Worm (Caenorhabditis elegans) whole organism, L2 larva: ENCODE results near the gene ace-4.

Source experiments
- C34F6.9 ChIP-seq: fragments of 150-350 bp; optimal IDR thresholded peaks from 2 replicates; lab custom pipeline; 2014; ENCODE audit warnings: missing biosample characterization, missing genetic modification characterization
- F13H6.1 ChIP-seq: sonication (generic microtip); optimal IDR thresholded peaks from 2 replicates; lab custom pipeline; 2016; ENCODE audit warnings: missing genetic modification characterization, missing compliant biosample characterization
- R02D3.7 ChIP-seq: fragments of 150-350 bp; optimal IDR thresholded peaks from 2 replicates; lab custom pipeline; 2014; ENCODE audit warnings: missing biosample characterization, missing genetic modification characterization
- Y55F3AM.14 ChIP-seq: fragments of 200-800 bp; sonication (Bioruptor generic); optimal IDR thresholded peaks from 2 replicates; lab custom pipeline; 2018; ENCODE audit warnings: mild to moderate bottlenecking, missing genetic modification characterization, missing compliant biosample characterization
- ZK546.5 ChIP-seq: sonication (generic microtip); optimal IDR thresholded peaks from 2 replicates; lab custom pipeline; 2017; ENCODE audit warnings: missing biosample characterization, missing genetic modification characterization
- alr-1 ChIP-seq: fragments of 150-350 bp; optimal IDR thresholded peaks from 2 replicates; lab custom pipeline; 2014; ENCODE audit warnings: missing biosample characterization, missing genetic modification characterization
- aly-2 ChIP-seq: fragments of 150-350 bp; optimal IDR thresholded peaks from 2 replicates; lab custom pipeline; 2014; ENCODE audit warnings: missing biosample characterization, missing genetic modification characterization
- ama-1 ChIP-seq: fragments of 150-350 bp; optimal IDR thresholded peaks from 2 replicates; lab custom pipeline; 2018; ENCODE audit warnings: inconsistent platforms
- blmp-1 ChIP-seq: sonication (generic microtip); optimal IDR thresholded peaks from 2 replicates; lab custom pipeline; 2017; ENCODE audit warnings: missing genetic modification characterization, mild to moderate bottlenecking, missing compliant biosample characterization, antibody characterized with exemption, moderate library complexity; ENCODE audit not compliant: insufficient read depth
- ceh-16 ChIP-seq: fragments of 150-350 bp; optimal IDR thresholded peaks from 2 replicates; lab custom pipeline; 2014; ENCODE audit warnings: missing biosample characterization, missing genetic modification characterization
- ceh-82 ChIP-seq: fragments of 150-350 bp; optimal IDR thresholded peaks from 2 replicates; lab custom pipeline; 2014; ENCODE audit warnings: missing biosample characterization, missing genetic modification characterization
- crh-2 ChIP-seq: sonication (generic microtip); optimal IDR thresholded peaks from 2 replicates; lab custom pipeline; 2017; ENCODE audit warnings: missing biosample characterization, missing genetic modification characterization
- dmd-4 ChIP-seq: sonication (generic microtip); optimal IDR thresholded peaks from 2 replicates; lab custom pipeline; 2017; ENCODE audit warnings: missing biosample characterization, missing genetic modification characterization
- egl-27 ChIP-seq: sonication (generic microtip); optimal IDR thresholded peaks from 3 replicates; lab custom pipeline; 2017; ENCODE audit warnings: missing biosample characterization, missing genetic modification reagents, missing genetic modification characterization
- elt-1 ChIP-seq: fragments of 150-350 bp; optimal IDR thresholded peaks from 2 replicates; lab custom pipeline; 2014; ENCODE audit warnings: missing biosample characterization, missing genetic modification characterization
- elt-3 ChIP-seq: sonication (generic microtip); optimal IDR thresholded peaks from 2 replicates; lab custom pipeline; 2017; ENCODE audit warnings: missing biosample characterization, missing genetic modification characterization
- fos-1 ChIP-seq: fragments of 150-350 bp; optimal IDR thresholded peaks from 2 replicates; lab custom pipeline; 2014; ENCODE audit warnings: missing biosample characterization, missing genetic modification characterization
- gmeb-1 ChIP-seq: fragments of 150-350 bp; optimal IDR thresholded peaks from 2 replicates; lab custom pipeline; 2014; ENCODE audit warnings: missing biosample characterization, missing genetic modification characterization
- lin-11 ChIP-seq: fragments of 150-350 bp; sonication (generic microtip); optimal IDR thresholded peaks from 2 replicates; lab custom pipeline; 2014; ENCODE audit warnings: missing biosample characterization, missing genetic modification characterization, inconsistent platforms, mixed read lengths
- lin-13 ChIP-seq: fragments of 150-350 bp; optimal IDR thresholded peaks from 2 replicates; lab custom pipeline; 2014; ENCODE audit warnings: missing biosample characterization, missing genetic modification reagents, missing genetic modification characterization
- lin-39 ChIP-seq: fragments of 150-350 bp; optimal IDR thresholded peaks from 2 replicates; lab custom pipeline; 2014; ENCODE audit warnings: missing biosample characterization, missing genetic modification reagents, missing genetic modification characterization
- lsy-2 ChIP-seq, 2 experiments: fragments of 150-350 bp in 1 of 2; sonication (generic microtip) in 1 of 2; optimal IDR thresholded peaks; 2 replicates each; lab custom pipeline; 2014 to 2017; ENCODE audit warnings: missing biosample characterization in 2 of 2, missing genetic modification characterization in 2 of 2
- mab-5 ChIP-seq: fragments of 150-350 bp; optimal IDR thresholded peaks from 2 replicates; lab custom pipeline; 2014; ENCODE audit warnings: missing biosample characterization, missing genetic modification characterization
- mbf-1 ChIP-seq: sonication (generic microtip); optimal IDR thresholded peaks from 2 replicates; lab custom pipeline; 2017; ENCODE audit warnings: missing biosample characterization, missing genetic modification characterization
- mdl-1 ChIP-seq, 2 experiments: fragments of 150-350 bp in 1 of 2; sonication (generic microtip) in 1 of 2; optimal IDR thresholded peaks; 2 replicates each; lab custom pipeline; 2017; ENCODE audit warnings: missing biosample characterization in 2 of 2, missing genetic modification characterization in 2 of 2
- nhr-10 ChIP-seq: sonication (generic microtip); optimal IDR thresholded peaks from 2 replicates; lab custom pipeline; 2017; ENCODE audit warnings: missing biosample characterization, missing genetic modification characterization
- nhr-11 ChIP-seq: fragments of 150-350 bp; optimal IDR thresholded peaks from 2 replicates; lab custom pipeline; 2014; ENCODE audit warnings: missing biosample characterization, missing genetic modification characterization
- nhr-12 ChIP-seq: fragments of 150-350 bp; optimal IDR thresholded peaks from 2 replicates; lab custom pipeline; 2014; ENCODE audit warnings: missing biosample characterization, missing genetic modification characterization
- nhr-129 ChIP-seq: fragments of 150-350 bp; optimal IDR thresholded peaks from 2 replicates; lab custom pipeline; 2014; ENCODE audit warnings: missing biosample characterization, missing genetic modification characterization
- nhr-21 ChIP-seq: fragments of 150-350 bp; optimal IDR thresholded peaks from 2 replicates; lab custom pipeline; 2014; ENCODE audit warnings: missing biosample characterization, missing genetic modification characterization
- nhr-23 ChIP-seq: fragments of 150-350 bp; optimal IDR thresholded peaks from 2 replicates; lab custom pipeline; 2014; ENCODE audit warnings: missing biosample characterization, missing genetic modification reagents, missing genetic modification characterization
- nhr-237 ChIP-seq: fragments of 150-350 bp; optimal IDR thresholded peaks from 2 replicates; lab custom pipeline; 2014; ENCODE audit warnings: missing biosample characterization, missing genetic modification characterization
- nhr-25 ChIP-seq: fragments of 150-350 bp; sonication (generic microtip); optimal IDR thresholded peaks from 3 replicates; lab custom pipeline; 2014; ENCODE audit warnings: missing biosample characterization, missing genetic modification characterization
- nhr-6 ChIP-seq: fragments of 150-350 bp; optimal IDR thresholded peaks from 2 replicates; lab custom pipeline; 2014; ENCODE audit warnings: missing biosample characterization, missing genetic modification characterization
- nhr-77 ChIP-seq: fragments of 150-350 bp; optimal IDR thresholded peaks from 2 replicates; lab custom pipeline; 2014; ENCODE audit warnings: missing biosample characterization, missing genetic modification characterization
- peb-1 ChIP-seq: fragments of 150-350 bp; optimal IDR thresholded peaks from 2 replicates; lab custom pipeline; 2014; ENCODE audit warnings: missing biosample characterization, missing genetic modification characterization
- sem-4 ChIP-seq: fragments of 150-350 bp; optimal IDR thresholded peaks from 2 replicates; lab custom pipeline; 2014; ENCODE audit warnings: missing biosample characterization, missing genetic modification reagents, missing genetic modification characterization
- sma-3 ChIP-seq: sonication (generic microtip); optimal IDR thresholded peaks from 2 replicates; lab custom pipeline; 2016; ENCODE audit warnings: missing genetic modification reagents, missing genetic modification characterization, missing compliant biosample characterization
- sma-9 ChIP-seq, 2 experiments: fragments of 150-350 bp in 1 of 2; sonication (generic microtip) in 1 of 2; optimal IDR thresholded peaks; 2 replicates each; lab custom pipeline; 2014 to 2016; ENCODE audit warnings: missing genetic modification characterization in 2 of 2, mild to moderate bottlenecking in 1 of 2, missing biosample characterization in 1 of 2, missing compliant biosample characterization in 1 of 2, missing genetic modification reagents in 1 of 2, moderate library complexity in 1 of 2
- unc-39 ChIP-seq: fragments of 150-350 bp; optimal IDR thresholded peaks from 2 replicates; lab custom pipeline; 2014; ENCODE audit warnings: missing biosample characterization, missing genetic modification characterization
- unc-55 ChIP-seq: fragments of 150-350 bp; sonication (generic microtip); optimal IDR thresholded peaks from 3 replicates; lab custom pipeline; 2014; ENCODE audit warnings: missing biosample characterization, missing genetic modification reagents, missing genetic modification characterization
- ztf-1 ChIP-seq: fragments of 200-800 bp; sonication (Bioruptor generic); conservative IDR thresholded peaks from 2 replicates; pipeline ENCODE4 v1.3.6; 2022; ENCODE audit warnings: missing genetic modification characterization, missing compliant biosample characterization
- ztf-11 ChIP-seq: sonication (generic microtip); optimal IDR thresholded peaks from 2 replicates; lab custom pipeline; 2017; ENCODE audit warnings: missing biosample characterization, missing genetic modification characterization
- ztf-4 ChIP-seq: fragments of 150-350 bp; optimal IDR thresholded peaks from 2 replicates; lab custom pipeline; 2014; ENCODE audit warnings: missing biosample characterization, missing genetic modification characterization

Gene ace-4

ce11 chrII:14197499-14198096 is at the start of gene ace-4:
ace-4 (plus strand) TSS chrII:14198046.
- TF ChIP-seq sma-3 (no peak), crh-2 (no peak), sma-9 (GFP tag; optimal IDR thresholded peaks at IDR 0.05; lab: Kevin White, UChicago) (no peak), sma-9 (tag; optimal IDR thresholded peaks at IDR 0.05; lab: Kevin White, UChicago) (no peak), mbf-1 (tag; lab: Kevin White, UChicago) (no peak), mdl-1 (tag; optimal IDR thresholded peaks at IDR 0.05; lab: Kevin White, UChicago) (no peak), lin-11 (tag; lab: Kevin White, UChicago) (no peak), F13H6.1 (tag; lab: Kevin White, UChicago) (no peak), Y55F3AM.14 (no peak), ceh-16 (tag; lab: Kevin White, UChicago) (no peak), egl-27 (tag; lab: Kevin White, UChicago) (no peak), nhr-129 (tag; lab: Kevin White, UChicago) (no peak), nhr-23 (no peak)

- TF ChIP-seq nhr-12 (no peak), lsy-2 (tag; optimal IDR thresholded peaks at IDR 0.05; lab: Kevin White, UChicago) (no peak), ama-1 (no peak), lin-11 (tag; lab: Kevin White, UChicago) (no peak), fos-1 (tag; lab: Kevin White, UChicago) (no peak)
Measured at ce11 chrII:14150031-14150430, 47.8 kb upstream of the ace-4 start, which contains the start of gene W03H9.1. W03H9.1 (minus strand) TSS chrII:14150131.

- TF ChIP-seq nhr-21 (no peak), elt-1 (tag; lab: Kevin White, UChicago) (no peak), ztf-11 (tag; lab: Kevin White, UChicago) (no peak), blmp-1 (tag; lab: Kevin White, UChicago) (no peak), sma-3 (no peak), nhr-237 (no peak), mdl-1 (tag; optimal IDR thresholded peaks at IDR 0.05; lab: Kevin White, UChicago) (no peak), C34F6.9 (tag; lab: Kevin White, UChicago) (no peak), dmd-4 (tag; lab: Kevin White, UChicago) (no peak), lin-11 (tag; lab: Kevin White, UChicago) (no peak), ama-1 (no peak), mab-5 (tag; lab: Kevin White, UChicago) (no peak), ceh-82 (tag; lab: Kevin White, UChicago) (no peak)
Measured at ce11 chrII:14152274-14152673, 45.6 kb upstream of the ace-4 start.

- peak; percentile 66 for TF ChIP-seq egl-27 (tag; lab: Kevin White, UChicago)
- TF ChIP-seq F13H6.1 (tag; lab: Kevin White, UChicago), result peak; percentile 87
- TF ChIP-seq nhr-12, result no peak
- no peak for TF ChIP-seq unc-39 (tag; lab: Kevin White, UChicago)
- TF ChIP-seq elt-3 (tag; lab: Kevin White, UChicago), result no peak
- TF ChIP-seq nhr-129 (tag; lab: Kevin White, UChicago), result peak; percentile 93
- no peak for TF ChIP-seq nhr-11 (tag; lab: Kevin White, UChicago)
- no peak for TF ChIP-seq aly-2 (tag; lab: Kevin White, UChicago)
- TF ChIP-seq alr-1 (tag; lab: Kevin White, UChicago), result no peak
- TF ChIP-seq nhr-237, result peak; percentile 18
- TF ChIP-seq ama-1, result no peak
- TF ChIP-seq ceh-82 (tag; lab: Kevin White, UChicago), result peak; percentile 37
- TF ChIP-seq ZK546.5 (tag; lab: Kevin White, UChicago), result peak; percentile 56
- peak; percentile 12 for TF ChIP-seq R02D3.7 (tag; lab: Kevin White, UChicago)
- peak; percentile 82 for TF ChIP-seq mab-5 (tag; lab: Kevin White, UChicago)
- no peak for TF ChIP-seq lin-39 (tag; lab: Kevin White, UChicago)
- peak; percentile 31 for TF ChIP-seq Y55F3AM.14
- TF ChIP-seq peb-1 (tag; lab: Kevin White, UChicago), result no peak
- TF ChIP-seq gmeb-1 (tag; lab: Kevin White, UChicago), result peak; percentile 91
- TF ChIP-seq dmd-4 (tag; lab: Kevin White, UChicago), result no peak
- peak; percentile 84 for TF ChIP-seq ceh-16 (tag; lab: Kevin White, UChicago)
- TF ChIP-seq elt-1 (tag; lab: Kevin White, UChicago), result no peak
- peak; percentile 97 for TF ChIP-seq crh-2
- TF ChIP-seq blmp-1 (tag; lab: Kevin White, UChicago), result peak; percentile 87
- peak; percentile 90 for TF ChIP-seq lin-11 (tag; lab: Kevin White, UChicago)
- peak; percentile 71 for TF ChIP-seq ztf-4 (tag; lab: Kevin White, UChicago)
- peak; percentile 87 for TF ChIP-seq nhr-77 (tag; lab: Kevin White, UChicago)
- peak; percentile 8 for TF ChIP-seq ztf-11 (tag; lab: Kevin White, UChicago)
- TF ChIP-seq nhr-21, result peak; percentile 90
- TF ChIP-seq nhr-6 (tag; lab: Kevin White, UChicago), result peak; percentile 84
- TF ChIP-seq ztf-1, result no peak
- TF ChIP-seq nhr-10 (tag; lab: Kevin White, UChicago), result peak; percentile 21
- peak; percentile 93 for TF ChIP-seq nhr-25
- TF ChIP-seq C34F6.9 (tag; lab: Kevin White, UChicago), result peak; percentile 99
- peak; percentile 96 for TF ChIP-seq lin-13
- peak; percentile 14 to 26 for TF ChIP-seq mdl-1 (tag; optimal IDR thresholded peaks at IDR 0.05; lab: Kevin White, UChicago)
- peak; percentile 79 for TF ChIP-seq sem-4
- peak; percentile 99 for TF ChIP-seq unc-55 (GFP tag; lab: Kevin White, UChicago)
Measured at ce11 chrII:14154357-14154756, 43.5 kb upstream of the ace-4 start, which contains the start of gene Y48B6A.1. Y48B6A.1 (minus strand) TSS chrII:14154373.
